Worm (Caenorhabditis elegans) whole organism, mixed stage, embryonic: ENCODE results near the gene dna-2.

Experiments
- ces-1 ChIP-seq: fragments of 150-350 bp; optimal IDR thresholded peaks from 2 replicates; lab custom pipeline; 2014; ENCODE audit warnings: missing biosample characterization, missing genetic modification reagents, missing genetic modification characterization
- drap-1 ChIP-seq: fragments of 200-800 bp; sonication (Bioruptor generic); optimal IDR thresholded peaks from 3 replicates; lab custom pipeline; 2018; ENCODE audit warnings: mild to moderate bottlenecking, missing genetic modification characterization, missing compliant biosample characterization
- elt-1 ChIP-seq: sonication (generic microtip); optimal IDR thresholded peaks from 2 replicates; lab custom pipeline; 2017; ENCODE audit warnings: missing genetic modification characterization, mild to moderate bottlenecking, missing compliant biosample characterization, antibody characterized with exemption, moderate library complexity, borderline replicate concordance; ENCODE audit not compliant: insufficient read depth
- nhr-76 ChIP-seq: sonication (generic microtip); optimal IDR thresholded peaks from 2 replicates; lab custom pipeline; 2017; ENCODE audit warnings: missing biosample characterization, missing genetic modification characterization
- snpc-4 ChIP-seq: fragments of 150-350 bp; optimal IDR thresholded peaks from 2 replicates; lab custom pipeline; 2014; ENCODE audit warnings: missing biosample characterization, missing genetic modification characterization
- sptf-1 ChIP-seq: sonication (generic microtip); optimal IDR thresholded peaks from 2 replicates; lab custom pipeline; 2017; ENCODE audit warnings: mild to moderate bottlenecking, missing genetic modification characterization, moderate library complexity, missing compliant biosample characterization
- unc-39 ChIP-seq: fragments of 150-350 bp; optimal IDR thresholded peaks from 2 replicates; lab custom pipeline; 2014; ENCODE audit warnings: missing biosample characterization, missing genetic modification characterization
- unc-62 ChIP-seq: fragments of 150-350 bp; optimal IDR thresholded peaks from 2 replicates; lab custom pipeline; 2014; ENCODE audit warnings: missing biosample characterization, missing genetic modification reagents, missing genetic modification characterization

DNA sequence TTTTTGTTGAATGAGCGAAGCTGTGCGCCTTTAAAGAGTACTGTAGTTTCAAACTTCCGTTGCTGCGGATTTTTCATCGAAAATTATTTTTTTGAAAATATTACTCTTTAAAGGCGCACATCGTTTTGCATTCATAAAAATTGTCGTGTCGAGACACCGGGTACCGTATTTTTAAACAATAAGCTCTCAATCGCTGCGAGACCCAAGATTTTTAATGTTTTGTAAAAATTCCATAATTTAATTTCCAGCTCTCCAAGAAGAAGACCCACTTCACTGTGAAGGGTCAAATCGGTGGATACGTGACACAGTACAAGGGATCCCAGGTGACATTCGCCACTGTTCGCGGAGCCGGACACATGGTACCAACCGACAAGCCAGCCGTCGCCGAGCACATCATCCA lies 35.9 kb upstream of the dna-2 start:
- TF ChIP-seq snpc-4 (tag; lab: Kevin White, UChicago) (no peak), ces-1 (GFP tag; lab: Kevin White, UChicago) (peak; percentile 11), elt-1 (tag; lab: Kevin White, UChicago) (no peak), drap-1 (GFP tag; lab: Kevin White, UChicago) (no peak), unc-39 (no peak), unc-62 (no peak), sptf-1 (no peak), nhr-76 (no peak)
